Worm (Caenorhabditis elegans) whole organism, L4 larva: ENCODE results near the gene bcas-2.

Experiments
- F10B5.3 ChIP-seq: sonication (generic microtip); optimal IDR thresholded peaks from 2 replicates; lab custom pipeline; 2016; ENCODE audit warnings: mild to moderate bottlenecking, missing genetic modification characterization, missing compliant biosample characterization
- F26F4.8 ChIP-seq: fragments of 200-800 bp; sonication (Bioruptor generic); conservative IDR thresholded peaks from 2 replicates; pipeline ENCODE4 v1.3.6; 2022; ENCODE audit warnings: missing genetic modification characterization, missing compliant biosample characterization
- F49E8.2 ChIP-seq: sonication (generic microtip); optimal IDR thresholded peaks from 2 replicates; lab custom pipeline; 2016; ENCODE audit warnings: missing compliant biosample characterization, mild to moderate bottlenecking, missing genetic modification characterization, borderline replicate concordance
- T26A8.4 ChIP-seq: fragments of 200-800 bp; sonication (Bioruptor generic); IDR thresholded peaks from 2 replicates; pipeline ENCODE4 v1.3.6; 2022; ENCODE audit warnings: missing genetic modification characterization, missing compliant biosample characterization
- Y48G9A.11 ChIP-seq: fragments of 200-800 bp; sonication (Bioruptor generic); IDR thresholded peaks from 2 replicates; pipeline ENCODE4 v1.3.6; 2022; ENCODE audit warnings: missing genetic modification reagents, missing genetic modification characterization, missing compliant biosample characterization
- Y75B8A.6 ChIP-seq: fragments of 200-800 bp; sonication (Bioruptor generic); IDR thresholded peaks from 2 replicates; pipeline ENCODE4 v1.3.6; 2022; ENCODE audit warnings: missing genetic modification reagents, missing genetic modification characterization, missing compliant biosample characterization
- ZK546.5 ChIP-seq, 2 experiments: sonication (generic microtip); optimal IDR thresholded peaks; 2 replicates each; lab custom pipeline; 2017; ENCODE audit warnings: missing biosample characterization in 2 of 2, missing genetic modification characterization in 2 of 2
- ama-1 ChIP-seq: fragments of 150-350 bp; optimal IDR thresholded peaks from 2 replicates; lab custom pipeline; 2014; ENCODE audit warnings: inconsistent platforms, mixed read lengths
- arid-1 ChIP-seq: fragments of 200-800 bp; sonication (Bioruptor generic); conservative IDR thresholded peaks from 2 replicates; pipeline ENCODE4 v1.3.6; 2022; ENCODE audit warnings: missing genetic modification reagents, missing genetic modification characterization, missing compliant biosample characterization
- ceh-32 ChIP-seq: sonication (generic microtip); optimal IDR thresholded peaks from 2 replicates; lab custom pipeline; 2016; ENCODE audit warnings: mild to moderate bottlenecking, missing genetic modification characterization, missing compliant biosample characterization; ENCODE audit not compliant: poor library complexity
- ceh-82 ChIP-seq: sonication (generic microtip); optimal IDR thresholded peaks from 2 replicates; lab custom pipeline; 2017; ENCODE audit warnings: missing biosample characterization, missing genetic modification characterization
- ctbp-1 ChIP-seq: fragments of 200-800 bp; sonication (Bioruptor generic); IDR thresholded peaks from 2 replicates; pipeline ENCODE4 v1.3.6; 2022; ENCODE audit warnings: missing genetic modification reagents, missing genetic modification characterization, missing compliant biosample characterization
- daf-12 ChIP-seq: fragments of 150-350 bp; optimal IDR thresholded peaks from 2 replicates; lab custom pipeline; 2014; ENCODE audit warnings: missing biosample characterization, missing genetic modification reagents, missing genetic modification characterization
- daf-16 ChIP-seq, 3 experiments: sonication (generic microtip); optimal IDR thresholded peaks; 2 replicates each; lab custom pipeline; 2016 to 2017; ENCODE audit warnings: missing genetic modification characterization in 3 of 3, missing genetic modification reagents in 3 of 3, mild to moderate bottlenecking in 2 of 3, missing compliant biosample characterization in 2 of 3, missing biosample characterization in 1 of 3, moderate library complexity in 1 of 3
- dmd-6 ChIP-seq: fragments of 200-800 bp; sonication (Bioruptor generic); IDR thresholded peaks from 2 replicates; pipeline ENCODE4 v1.3.6; 2022; ENCODE audit warnings: missing genetic modification reagents, missing genetic modification characterization, missing compliant biosample characterization
- dpl-1 ChIP-seq: fragments of 150-350 bp; optimal IDR thresholded peaks from 2 replicates; lab custom pipeline; 2014; ENCODE audit warnings: missing biosample characterization, missing genetic modification reagents, missing genetic modification characterization
- duxl-1 ChIP-seq: sonication (generic microtip); optimal IDR thresholded peaks from 2 replicates; lab custom pipeline; 2016; ENCODE audit warnings: mild to moderate bottlenecking, missing genetic modification characterization, moderate library complexity, missing compliant biosample characterization; ENCODE audit not compliant: poor library complexity
- fos-1 ChIP-seq: fragments of 150-350 bp; optimal IDR thresholded peaks from 2 replicates; lab custom pipeline; 2014; ENCODE audit warnings: missing biosample characterization, missing genetic modification characterization
- gei-8 ChIP-seq: fragments of 200-800 bp; sonication (Bioruptor generic); optimal IDR thresholded peaks from 2 replicates; lab custom pipeline; 2018; ENCODE audit warnings: mild to moderate bottlenecking, missing genetic modification characterization, missing compliant biosample characterization
- hif-1 ChIP-seq, 2 experiments: sonication (generic microtip); optimal IDR thresholded peaks; 2 replicates each; lab custom pipeline; 2016 to 2017; ENCODE audit warnings: missing compliant biosample characterization in 2 of 2, missing genetic modification characterization in 2 of 2, missing genetic modification reagents in 2 of 2, missing genotype in 2 of 2, mild to moderate bottlenecking in 1 of 2
- hlh-11 ChIP-seq: fragments of 200-800 bp; sonication (Bioruptor generic); optimal IDR thresholded peaks from 2 replicates; lab custom pipeline; 2018; ENCODE audit warnings: mild to moderate bottlenecking, missing genetic modification characterization, missing compliant biosample characterization
- hlh-30 ChIP-seq: sonication (generic microtip); optimal IDR thresholded peaks from 2 replicates; lab custom pipeline; 2017; ENCODE audit warnings: antibody characterized with exemption, mild to moderate bottlenecking, missing genetic modification characterization, missing compliant biosample characterization; ENCODE audit not compliant: insufficient read depth
- lin-13 ChIP-seq: fragments of 150-350 bp; optimal IDR thresholded peaks from 2 replicates; lab custom pipeline; 2014; ENCODE audit warnings: missing biosample characterization, missing genetic modification reagents, missing genetic modification characterization
- lin-29 ChIP-seq: fragments of 200-800 bp; sonication (Bioruptor generic); IDR thresholded peaks from 2 replicates; pipeline ENCODE4 v1.3.6; 2022; ENCODE audit warnings: missing genetic modification reagents, missing genetic modification characterization, missing compliant biosample characterization
- lin-38 ChIP-seq: fragments of 200-800 bp; sonication (Bioruptor generic); IDR thresholded peaks from 2 replicates; pipeline ENCODE4 v1.3.6; 2022; ENCODE audit warnings: missing genetic modification reagents, missing genetic modification characterization, missing compliant biosample characterization
- lsy-2 ChIP-seq, 2 experiments: fragments of 150-350 bp in 1 of 2; sonication (generic microtip) in 1 of 2; optimal IDR thresholded peaks; 2 replicates each; lab custom pipeline; 2014 to 2017; ENCODE audit warnings: missing biosample characterization in 2 of 2, missing genetic modification characterization in 2 of 2
- mdt-29 ChIP-seq: fragments of 200-800 bp; sonication (Bioruptor generic); IDR thresholded peaks from 2 replicates; pipeline ENCODE4 v1.3.6; 2022; ENCODE audit warnings: missing genetic modification reagents, missing genetic modification characterization, missing compliant biosample characterization
- mes-2 ChIP-seq: sonication (generic microtip); optimal IDR thresholded peaks from 2 replicates; lab custom pipeline; 2016; ENCODE audit warnings: missing genotype, mild to moderate bottlenecking, missing genetic modification characterization, missing compliant biosample characterization; ENCODE audit not compliant: poor library complexity, severe bottlenecking
- nhr-102 ChIP-seq: sonication (generic microtip); optimal IDR thresholded peaks from 2 replicates; lab custom pipeline; 2016; ENCODE audit warnings: mild to moderate bottlenecking, missing genetic modification characterization, moderate library complexity, missing compliant biosample characterization
- nhr-41 ChIP-seq: fragments of 200-800 bp; sonication (Bioruptor generic); IDR thresholded peaks from 2 replicates; pipeline ENCODE4 v1.3.6; 2022; ENCODE audit warnings: missing genetic modification reagents, missing genetic modification characterization, missing compliant biosample characterization
- nhr-6 ChIP-seq: fragments of 150-350 bp; optimal IDR thresholded peaks from 2 replicates; lab custom pipeline; 2014; ENCODE audit warnings: missing biosample characterization, missing genetic modification characterization
- nhr-76 ChIP-seq: fragments of 150-350 bp; optimal IDR thresholded peaks from 2 replicates; lab custom pipeline; 2014; ENCODE audit warnings: missing biosample characterization, missing genetic modification characterization
- nhr-77 ChIP-seq: fragments of 150-350 bp; optimal IDR thresholded peaks from 2 replicates; lab custom pipeline; 2014; ENCODE audit warnings: missing biosample characterization, missing genetic modification characterization
- rbr-2 ChIP-seq: sonication (generic microtip); optimal IDR thresholded peaks from 2 replicates; lab custom pipeline; 2016; ENCODE audit warnings: missing genotype, missing genetic modification characterization, missing compliant biosample characterization
- sdz-12 ChIP-seq: fragments of 200-800 bp; sonication (Bioruptor generic); optimal IDR thresholded peaks from 2 replicates; lab custom pipeline; 2018; ENCODE audit warnings: mild to moderate bottlenecking, missing genetic modification characterization, missing compliant biosample characterization
- snpc-1.2 ChIP-seq: fragments of 200-800 bp; sonication (Bioruptor generic); IDR thresholded peaks from 2 replicates; pipeline ENCODE4 v1.3.6; 2022; ENCODE audit warnings: missing genetic modification reagents, missing genetic modification characterization, missing compliant biosample characterization
- spr-1 ChIP-seq: sonication (generic microtip); optimal IDR thresholded peaks from 2 replicates; lab custom pipeline; 2016; ENCODE audit warnings: mild to moderate bottlenecking, missing genetic modification characterization, missing compliant biosample characterization
- unc-130 ChIP-seq: sonication (generic microtip); optimal IDR thresholded peaks from 2 replicates; lab custom pipeline; 2016; ENCODE audit warnings: missing genetic modification reagents, missing genetic modification characterization, missing compliant biosample characterization
- unc-39 ChIP-seq: sonication (generic microtip); optimal IDR thresholded peaks from 2 replicates; lab custom pipeline; 2017; ENCODE audit warnings: missing biosample characterization, missing genetic modification characterization
- unc-62 ChIP-seq, 3 experiments: fragments of 150-350 bp in 1 of 3; sonication (generic microtip); optimal IDR thresholded peaks in 2 of 3; peaks in 1 of 3; 1 replicate in 1 of 3; 2 replicates in 2 of 3; lab custom pipeline; 2014 to 2017; ENCODE audit warnings: missing biosample characterization in 3 of 3, missing genetic modification characterization in 3 of 3, missing genetic modification reagents in 3 of 3, missing genotype in 1 of 3
- zfp-3 ChIP-seq: fragments of 200-800 bp; sonication (Bioruptor generic); conservative IDR thresholded peaks from 2 replicates; pipeline ENCODE4 v1.3.6; 2022; ENCODE audit warnings: missing genetic modification reagents, missing genetic modification characterization, missing compliant biosample characterization
- ztf-11 ChIP-seq: fragments of 150-350 bp; optimal IDR thresholded peaks from 2 replicates; lab custom pipeline; 2014; ENCODE audit warnings: missing biosample characterization, missing genetic modification characterization
- ztf-7 ChIP-seq: fragments of 150-350 bp; optimal IDR thresholded peaks from 2 replicates; lab custom pipeline; 2014; ENCODE audit warnings: missing biosample characterization, missing genetic modification characterization

The bcas-2 gene

ce11 chrIII:6202440-6202839 is 43.2 kb downstream of the bcas-2 start:
- TF ChIP-seq daf-16 (GFP tag; optimal IDR thresholded peaks at IDR 0.05; lab: Kevin White, UChicago) = peak in 1 of 2 experiments; percentile 7
- peak; percentile 0 for TF ChIP-seq daf-16 (tag; optimal IDR thresholded peaks at IDR 0.05; lab: Kevin White, UChicago)
- no peak for TF ChIP-seq ceh-32 (tag; lab: Kevin White, UChicago)
- TF ChIP-seq hif-1 (tag; optimal IDR thresholded peaks at IDR 0.05; lab: Kevin White, UChicago) = no peak
- TF ChIP-seq lin-38 (GFP tag; lab: Robert Waterston, UW) = peak; percentile 57
- TF ChIP-seq F49E8.2 (tag; lab: Kevin White, UChicago) = peak; percentile 24
- TF ChIP-seq ama-1 (lab: Kevin White, UChicago) = peak; percentile 52
- TF ChIP-seq unc-62 (GFP tag; optimal IDR thresholded peaks at IDR 0.05 in 1 of 2; lab: Kevin White, UChicago) = peak in 1 of 2 experiments; percentile 65
- no peak for TF ChIP-seq unc-62 (tag; optimal IDR thresholded peaks at IDR 0.05; lab: Kevin White, UChicago)

- TF ChIP-seq ztf-11 = no peak
- peak in 1 of 2 experiments; percentile 97 for TF ChIP-seq unc-62 (GFP tag; optimal IDR thresholded peaks at IDR 0.05 in 1 of 2; lab: Kevin White, UChicago)
- TF ChIP-seq unc-62 (tag; optimal IDR thresholded peaks at IDR 0.05; lab: Kevin White, UChicago) = no peak
- no peak for TF ChIP-seq fos-1
Observed at ce11 chrIII:6201325-6201724, 44.3 kb downstream of the bcas-2 start.

ce11 chrIII:6198378-6199234 is 47.0 kb downstream of the bcas-2 start, which contains the start of the genes C23G10.7 and rpn-2:
C23G10.7 (minus strand) TSS chrIII:6198414.
rpn-2 (plus strand) TSS chrIII:6199184.
- no peak for TF ChIP-seq daf-12 (tag; lab: Kevin White, UChicago)
- TF ChIP-seq dmd-6 (GFP tag; lab: Robert Waterston, UW) = peak; percentile 31; the same call in 1 of the 2 replicates
- peak in 1 of 2 experiments; percentile 80 for TF ChIP-seq lsy-2 (tag; optimal IDR thresholded peaks at IDR 0.05; lab: Kevin White, UChicago)
- peak; percentile 65 for TF ChIP-seq rbr-2 (tag; lab: Kevin White, UChicago)
- TF ChIP-seq unc-39 = no peak
- peak; percentile 77 for TF ChIP-seq lin-38 (GFP tag; lab: Robert Waterston, UW)
- TF ChIP-seq ctbp-1 (GFP tag; lab: Robert Waterston, UW) = no peak
- no peak for TF ChIP-seq zfp-3 (GFP tag; lab: Robert Waterston, UW)
- TF ChIP-seq sdz-12 (GFP tag; lab: Kevin White, UChicago) = no peak
- TF ChIP-seq hlh-30 (tag; lab: Kevin White, UChicago) = peak; percentile 40
- TF ChIP-seq lin-13 = no peak
- no peak for TF ChIP-seq nhr-76 (tag; lab: Kevin White, UChicago)
- peak; percentile 49 for TF ChIP-seq unc-130 (GFP tag; lab: Kevin White, UChicago)
- no peak for TF ChIP-seq nhr-77 (tag; lab: Kevin White, UChicago)
- no peak for TF ChIP-seq nhr-41
- no peak for TF ChIP-seq snpc-1.2 (GFP tag; lab: Robert Waterston, UW)
- TF ChIP-seq Y48G9A.11 (GFP tag; lab: Robert Waterston, UW) = peak; percentile 60; the same call in 1 of the 2 replicates
- TF ChIP-seq nhr-6 (tag; lab: Kevin White, UChicago) = peak; percentile 66
- no peak for TF ChIP-seq ceh-82 (tag; lab: Kevin White, UChicago)
- TF ChIP-seq mes-2 (tag; lab: Kevin White, UChicago) = peak; percentile 64
- peak; percentile 55 for TF ChIP-seq nhr-102 (tag; lab: Kevin White, UChicago)
- TF ChIP-seq Y75B8A.6 (GFP tag; lab: Robert Waterston, UW) = no peak
- TF ChIP-seq dpl-1 (GFP tag; lab: Kevin White, UChicago) = peak; percentile 75
- TF ChIP-seq mdt-29 = no peak
- no peak for TF ChIP-seq hlh-11 (tag; lab: Kevin White, UChicago)
- TF ChIP-seq lin-29 (GFP tag; lab: Robert Waterston, UW) = no peak
- no peak for TF ChIP-seq F26F4.8
- no peak for TF ChIP-seq gei-8 (GFP tag; lab: Kevin White, UChicago)
- TF ChIP-seq ztf-7 = peak; percentile 41
- no peak for TF ChIP-seq spr-1
- TF ChIP-seq ZK546.5 (tag; optimal IDR thresholded peaks at IDR 0.05; lab: Kevin White, UChicago) = no peak
- peak; percentile 70 for TF ChIP-seq T26A8.4
- TF ChIP-seq arid-1 = no peak
- TF ChIP-seq hif-1 (tag; optimal IDR thresholded peaks at IDR 0.05; lab: Kevin White, UChicago) = peak in 1 of 2 experiments; percentile 28
- TF ChIP-seq duxl-1 (tag; lab: Kevin White, UChicago) = no peak
- TF ChIP-seq F10B5.3 (tag; lab: Kevin White, UChicago) = no peak
